Worm (Caenorhabditis elegans): ENCODE data around the gene cbn-1.

cbn-1 gene

DNA sequence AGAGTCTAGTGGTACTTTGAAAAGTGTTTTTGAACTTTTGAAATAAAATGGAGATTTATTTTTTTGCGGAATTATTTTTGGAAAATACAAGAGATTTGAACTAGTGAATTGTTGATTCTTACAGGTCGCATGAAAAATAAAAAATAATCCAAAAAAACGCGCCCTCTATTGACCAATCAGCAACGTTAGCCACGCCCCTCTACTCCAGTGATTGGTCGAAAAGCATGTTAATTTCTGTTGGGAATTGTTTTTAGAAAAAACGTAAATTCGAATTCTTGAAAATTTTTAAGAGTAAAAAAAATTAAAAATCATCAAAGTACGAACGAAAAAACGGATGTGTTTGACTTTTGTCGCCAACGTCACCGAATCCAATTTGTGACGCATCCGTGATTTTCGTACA, 38.1 kb upstream of the cbn-1 start:
- TF ChIP-seq nhr-76 (tag; optimal IDR thresholded peaks at IDR 0.05) (no peak), nfya-1 (tag; optimal IDR thresholded peaks at IDR 0.05; ENCODE audit: insufficient read depth) (peak; percentile 62)

DNA sequence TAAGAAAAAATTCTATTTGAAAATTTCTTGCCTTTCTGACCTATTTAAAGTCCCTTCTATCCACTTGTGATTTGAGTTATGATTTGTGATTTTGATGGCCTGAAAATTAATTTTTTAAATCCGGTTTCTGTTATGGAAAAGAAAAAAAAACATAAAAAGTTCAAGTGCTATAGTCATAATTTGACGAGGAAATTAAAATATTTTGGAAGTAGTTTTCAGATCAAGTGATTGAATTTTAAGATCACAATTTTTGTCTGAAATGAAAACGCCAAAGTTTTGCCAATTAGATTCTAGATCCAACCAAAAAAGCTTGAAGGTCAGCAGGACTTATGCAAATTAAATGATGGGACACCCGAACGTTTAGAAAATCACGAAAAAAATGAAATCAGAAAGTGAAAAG, 35.1 kb upstream of the cbn-1 start, which contains the start of gene ptr-3:
ptr-3 (minus strand) TSS at position 101 of the 400 bp plus-strand sequence.
- no peak for TF ChIP-seq fos-1 (tag; optimal IDR thresholded peaks at IDR 0.05)
- TF ChIP-seq fkh-10 (GFP tag; optimal IDR thresholded peaks at IDR 0.05), result no peak
- TF ChIP-seq skn-1 (tag; optimal IDR thresholded peaks at IDR 0.05), result no peak
- no peak for TF ChIP-seq nhr-28 (tag; optimal IDR thresholded peaks at IDR 0.05)
- no peak for TF ChIP-seq elt-2 (tag; optimal IDR thresholded peaks at IDR 0.05)
- TF ChIP-seq mml-1 (tag; optimal IDR thresholded peaks at IDR 0.05), result no peak
- no peak for TF ChIP-seq ceh-16 (tag; optimal IDR thresholded peaks at IDR 0.05)

DNA sequence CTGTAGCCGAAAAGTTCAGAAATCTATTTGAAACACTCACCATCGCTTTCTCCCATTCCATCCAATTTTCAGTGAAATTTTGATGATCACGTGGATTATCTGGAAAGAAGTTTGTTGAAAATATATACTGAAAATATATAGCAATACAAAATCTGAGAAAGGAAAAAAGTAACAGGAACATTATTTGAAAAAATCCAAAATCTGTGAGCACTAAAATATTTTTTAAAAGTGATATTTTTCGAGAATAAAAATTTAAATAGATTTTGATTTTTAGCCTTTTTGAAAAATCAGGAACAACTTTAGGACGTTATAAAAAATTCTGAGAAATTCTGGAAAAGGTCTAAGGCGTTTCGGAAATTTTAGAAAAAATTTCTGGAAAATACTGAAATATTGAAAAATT, 24.6 kb upstream of the cbn-1 start, which contains the start of gene dmsr-4:
dmsr-4 (minus strand) TSS at position 101 of the 400 bp plus-strand sequence.
- no peak for TF ChIP-seq pha-4 (tag; optimal IDR thresholded peaks at IDR 0.05)
- TF ChIP-seq elt-2 (tag; optimal IDR thresholded peaks at IDR 0.05), result no peak
- TF ChIP-seq lin-39 (tag; optimal IDR thresholded peaks at IDR 0.05), result no peak
- TF ChIP-seq R02D3.7 (tag; optimal IDR thresholded peaks at IDR 0.05), result no peak
- no peak for TF ChIP-seq aly-2 (tag; optimal IDR thresholded peaks at IDR 0.05)
- TF ChIP-seq nhr-12 (tag; optimal IDR thresholded peaks at IDR 0.05), result no peak
- TF ChIP-seq daf-12 (tag; optimal IDR thresholded peaks at IDR 0.05), result no peak
- no peak for TF ChIP-seq egl-27 (tag; optimal IDR thresholded peaks at IDR 0.05)
- no peak for TF ChIP-seq sea-2 (GFP tag; optimal IDR thresholded peaks at IDR 0.05)
- no peak for TF ChIP-seq snpc-4 (tag; optimal IDR thresholded peaks at IDR 0.05)
- TF ChIP-seq egl-5 (tag; optimal IDR thresholded peaks at IDR 0.05), result no peak
- no peak for TF ChIP-seq ZK546.5 (tag; optimal IDR thresholded peaks at IDR 0.05)
- TF ChIP-seq mdl-1 (tag; optimal IDR thresholded peaks at IDR 0.05), result no peak

DNA sequence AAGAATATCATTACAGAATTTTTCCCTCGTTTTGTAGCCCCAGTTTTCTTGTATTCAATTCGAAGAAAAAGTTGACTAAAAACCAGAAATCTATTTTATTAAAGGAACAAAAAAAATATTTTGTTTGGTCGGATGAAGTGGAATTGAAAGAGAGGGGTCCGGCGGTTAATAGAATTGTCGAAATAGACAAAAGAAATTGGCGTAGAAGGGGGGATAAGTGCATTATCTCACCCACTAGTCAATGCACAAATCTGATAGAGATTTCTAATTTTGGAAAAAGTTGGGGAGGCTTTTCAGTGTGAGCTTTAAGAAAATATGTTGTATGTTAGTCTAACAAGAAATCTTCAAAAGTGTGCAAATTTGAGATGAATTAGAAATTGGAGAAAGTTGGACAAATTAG, 22.2 kb upstream of the cbn-1 start:
- TF ChIP-seq egl-27 (tag; optimal IDR thresholded peaks at IDR 0.05) (no peak), ceh-16 (tag; optimal IDR thresholded peaks at IDR 0.05) (no peak), ZK546.5 (tag; optimal IDR thresholded peaks at IDR 0.05) (no peak), nfya-1 (tag; optimal IDR thresholded peaks at IDR 0.05; ENCODE audit: insufficient read depth) (no peak), ztf-11 (tag; optimal IDR thresholded peaks at IDR 0.05) (no peak), zag-1 (tag; optimal IDR thresholded peaks at IDR 0.05) (no peak), nhr-25 (tag; optimal IDR thresholded peaks at IDR 0.05) (no peak), tbx-2 (tag; optimal IDR thresholded peaks at IDR 0.05) (no peak), pqm-1 (tag; optimal IDR thresholded peaks at IDR 0.05) (no peak), hmg-11 (tag; optimal IDR thresholded peaks at IDR 0.05) (no peak), ceh-82 (tag; optimal IDR thresholded peaks at IDR 0.05) (no peak), unc-39 (tag; optimal IDR thresholded peaks at IDR 0.05) (no peak)

DNA sequence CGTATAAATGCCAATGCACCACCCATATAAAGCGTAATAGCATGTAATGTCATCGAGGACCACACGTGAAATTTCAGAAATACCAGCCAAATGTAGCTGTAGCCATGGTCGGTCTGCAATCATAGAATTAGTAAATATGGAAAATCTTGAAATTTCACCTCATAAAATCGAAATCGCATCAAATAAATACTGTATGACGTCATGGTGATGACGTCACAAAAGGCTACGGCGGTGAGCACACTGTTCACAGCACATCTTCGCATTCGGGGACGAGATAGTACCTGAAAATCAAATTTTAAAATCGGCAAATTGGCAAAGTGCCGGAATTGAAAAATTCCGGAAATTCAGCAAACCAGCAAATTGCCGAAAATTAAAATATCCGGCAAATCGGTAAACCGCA, 17.4 kb upstream of the cbn-1 start:
- TF ChIP-seq aly-2 (tag; optimal IDR thresholded peaks at IDR 0.05), result no peak
- no peak for TF ChIP-seq mml-1 (tag; optimal IDR thresholded peaks at IDR 0.05)
- no peak for TF ChIP-seq nhr-76 (tag; optimal IDR thresholded peaks at IDR 0.05)
- TF ChIP-seq nhr-28 (tag; optimal IDR thresholded peaks at IDR 0.05), result no peak
- no peak for TF ChIP-seq fkh-10 (GFP tag; optimal IDR thresholded peaks at IDR 0.05)

DNA sequence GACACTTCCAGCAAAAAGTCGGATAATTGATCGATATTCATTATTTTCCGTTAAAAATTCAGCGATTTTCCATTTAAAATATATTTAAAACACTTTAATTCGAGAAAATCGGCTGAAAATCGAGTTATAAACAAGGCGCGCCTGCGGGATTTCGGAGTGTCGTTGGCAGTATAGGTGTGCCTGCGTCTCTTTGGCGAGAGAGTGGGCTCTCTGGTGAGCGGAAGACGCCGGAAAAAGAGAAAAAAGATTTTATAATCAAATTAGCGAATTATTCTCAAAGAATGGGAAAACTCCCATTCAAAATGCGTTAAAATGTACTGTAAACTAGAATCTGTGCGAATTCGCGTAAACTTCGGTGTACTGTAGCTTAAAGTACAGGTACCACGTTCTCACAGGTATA, 15.4 kb upstream of the cbn-1 start, which contains the start of gene D1069.3:
D1069.3 (minus strand) TSS at position 158 of the 400 bp plus-strand sequence.
- TF ChIP-seq nhr-77 (tag; optimal IDR thresholded peaks at IDR 0.05) (no peak), lin-15B (tag; optimal IDR thresholded peaks at IDR 0.05) (peak; percentile 28), jun-1 (tag; optimal IDR thresholded peaks at IDR 0.05) (no peak), egl-5 (tag; optimal IDR thresholded peaks at IDR 0.05) (peak; percentile 14), lin-39 (tag; optimal IDR thresholded peaks at IDR 0.05) (no peak), hmg-11 (tag; optimal IDR thresholded peaks at IDR 0.05) (peak; percentile 77), pqm-1 (tag; optimal IDR thresholded peaks at IDR 0.05) (no peak), sea-2 (GFP tag; optimal IDR thresholded peaks at IDR 0.05) (no peak), pha-4 (tag; optimal IDR thresholded peaks at IDR 0.05) (peak; percentile 37), nhr-43 (tag; optimal IDR thresholded peaks at IDR 0.05; ENCODE audit: poor library complexity, severe bottlenecking) (no peak), R02D3.7 (tag; optimal IDR thresholded peaks at IDR 0.05) (no peak), nfya-1 (tag; optimal IDR thresholded peaks at IDR 0.05; ENCODE audit: insufficient read depth) (peak; percentile 55), mml-1 (tag; optimal IDR thresholded peaks at IDR 0.05) (no peak), nhr-11 (tag; optimal IDR thresholded peaks at IDR 0.05) (no peak)
